Worm (Caenorhabditis elegans) whole organism, late embryonic: ENCODE measurements around the gene Y45F3A.8.

Source experiments
- ahr-1 ChIP-seq: sonication (generic microtip); optimal IDR thresholded peaks from 2 replicates; lab custom pipeline; 2016; ENCODE audit warnings: missing genetic modification characterization, missing compliant biosample characterization
- ceh-24 ChIP-seq: sonication (generic microtip); optimal IDR thresholded peaks from 2 replicates; lab custom pipeline; 2016; ENCODE audit warnings: mild to moderate bottlenecking, missing genetic modification characterization, missing compliant biosample characterization
- ceh-9 ChIP-seq: sonication (generic microtip); optimal IDR thresholded peaks from 2 replicates; lab custom pipeline; 2016; ENCODE audit warnings: mild to moderate bottlenecking, missing genetic modification characterization, inconsistent platforms, missing compliant biosample characterization
- che-1 ChIP-seq: sonication (generic microtip); optimal IDR thresholded peaks from 2 replicates; lab custom pipeline; 2016; ENCODE audit warnings: mild to moderate bottlenecking, missing genetic modification characterization, missing compliant biosample characterization
- fkh-10 ChIP-seq: fragments of 150-350 bp; optimal IDR thresholded peaks from 2 replicates; lab custom pipeline; 2014; ENCODE audit warnings: missing biosample characterization, missing genetic modification reagents, missing genetic modification characterization
- fkh-6 ChIP-seq: sonication (generic microtip); optimal IDR thresholded peaks from 2 replicates; lab custom pipeline; 2016; ENCODE audit warnings: missing genetic modification characterization, missing compliant biosample characterization
- hlh-30 ChIP-seq: sonication (generic microtip); optimal IDR thresholded peaks from 2 replicates; lab custom pipeline; 2017; ENCODE audit warnings: antibody characterized with exemption, missing genetic modification characterization, missing compliant biosample characterization; ENCODE audit not compliant: insufficient read depth
- nfya-1 ChIP-seq: sonication (generic microtip); optimal IDR thresholded peaks from 2 replicates; lab custom pipeline; 2017; ENCODE audit warnings: missing genetic modification characterization, mild to moderate bottlenecking, missing compliant biosample characterization, antibody characterized with exemption, moderate library complexity
- pha-4 ChIP-seq: fragments of 150-350 bp; optimal IDR thresholded peaks from 2 replicates; lab custom pipeline; 2018; ENCODE audit warnings: missing biosample characterization, missing genetic modification reagents, missing genetic modification characterization
- sox-2 ChIP-seq: fragments of 200-800 bp; sonication (Bioruptor generic); IDR thresholded peaks from 2 replicates; pipeline ENCODE4 v1.3.6; 2022; ENCODE audit warnings: missing genetic modification reagents, missing genetic modification characterization, missing compliant biosample characterization
- tbx-7 ChIP-seq: sonication (generic microtip); optimal IDR thresholded peaks from 2 replicates; lab custom pipeline; 2016; ENCODE audit warnings: missing genotype, missing genetic modification characterization, missing compliant biosample characterization
- unc-86 ChIP-seq: sonication (generic microtip); optimal IDR thresholded peaks from 2 replicates; lab custom pipeline; 2016; ENCODE audit warnings: missing genetic modification characterization, missing compliant biosample characterization
- ztf-16 ChIP-seq: sonication (generic microtip); optimal IDR thresholded peaks from 2 replicates; lab custom pipeline; 2017; ENCODE audit warnings: missing genetic modification characterization, missing compliant biosample characterization

ce11 chrIII:10596387-10596786 is 3.8 kb upstream of the Y45F3A.8 start, which contains the start of gene Y39A1A.3:
- no peak for TF ChIP-seq nfya-1
- no peak for TF ChIP-seq tbx-7 (tag; lab: Kevin White, UChicago)
- TF ChIP-seq hlh-30 (tag; lab: Kevin White, UChicago), result no peak
- TF ChIP-seq pha-4, result no peak
- TF ChIP-seq ahr-1 (tag; lab: Kevin White, UChicago), result no peak
- TF ChIP-seq ztf-16 (tag; lab: Kevin White, UChicago), result no peak
- TF ChIP-seq sox-2, result no peak
- no peak for TF ChIP-seq che-1
- TF ChIP-seq unc-86 (tag; lab: Kevin White, UChicago), result no peak
- TF ChIP-seq ceh-24 (tag; lab: Kevin White, UChicago), result no peak
- TF ChIP-seq fkh-6 (tag; lab: Kevin White, UChicago), result no peak
- no peak for TF ChIP-seq ceh-9
- no peak for TF ChIP-seq fkh-10
